Worm (Caenorhabditis elegans) whole organism, young adult: ENCODE data around the gene F59E11.7.

Experiments used
- ceh-40 ChIP-seq: fragments of 200-800 bp; sonication (Bioruptor generic); IDR thresholded peaks from 2 replicates; pipeline ENCODE4 v1.3.6; 2022; ENCODE audit warnings: missing genetic modification characterization, missing compliant biosample characterization
- sea-2 ChIP-seq: fragments of 200-800 bp; sonication (Bioruptor generic); IDR thresholded peaks from 2 replicates; pipeline ENCODE4 v1.3.6; 2022; ENCODE audit warnings: missing genetic modification characterization, missing compliant biosample characterization
- snpc-3.4 ChIP-seq: sonication (generic microtip); optimal IDR thresholded peaks from 2 replicates; lab custom pipeline; 2017; ENCODE audit warnings: missing genetic modification characterization, mild to moderate bottlenecking, missing compliant biosample characterization, antibody characterized with exemption, moderate library complexity, missing genotype, missing genetic modification reagents
- unc-62 ChIP-seq: fragments of 150-350 bp; optimal IDR thresholded peaks from 2 replicates; lab custom pipeline; 2014; ENCODE audit warnings: missing biosample characterization, missing genetic modification reagents, missing genetic modification characterization
- zim-3 ChIP-seq: sonication (generic microtip); optimal IDR thresholded peaks from 2 replicates; lab custom pipeline; 2017; ENCODE audit warnings: mild to moderate bottlenecking, missing genetic modification characterization, moderate library complexity, missing compliant biosample characterization

DNA sequence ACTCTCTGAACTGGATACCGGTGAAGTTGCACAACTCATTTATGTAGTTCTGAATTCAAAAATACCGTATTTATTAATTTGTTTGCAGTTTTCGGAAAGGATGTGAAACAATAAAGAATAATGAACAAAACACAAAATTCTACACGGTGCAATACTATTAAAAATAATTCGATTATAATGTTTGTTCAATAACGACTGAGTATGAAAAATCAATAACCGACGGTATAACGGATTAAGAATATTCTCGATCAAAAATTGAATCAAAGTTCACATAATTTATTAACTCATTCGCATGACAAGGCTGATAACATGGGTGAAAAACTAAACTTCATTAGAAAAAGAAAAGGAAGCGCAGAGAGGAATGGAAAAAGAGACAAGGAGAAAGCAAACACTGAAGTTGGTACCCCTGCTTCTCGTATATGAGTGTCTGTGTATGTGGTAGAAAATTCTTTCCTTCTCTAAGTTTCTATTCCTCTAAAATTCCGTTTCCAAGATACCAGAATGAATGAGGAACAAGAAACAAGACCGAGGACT, 15.1 kb upstream of the F59E11.7 start, which contains the start of gene nhr-143:
- no peak for TF ChIP-seq ceh-40 (GFP tag; lab: Robert Waterston, UW)
- no peak for TF ChIP-seq zim-3 (tag; lab: Kevin White, UChicago)
- no peak for TF ChIP-seq sea-2 (GFP tag; lab: Robert Waterston, UW)
- TF ChIP-seq snpc-3.4: no peak
- TF ChIP-seq unc-62 (GFP tag; lab: Kevin White, UChicago): no peak
